Worm (Caenorhabditis elegans) whole organism, L2 larva: ENCODE data around the gene ugt-13.

Source experiments
- aly-2 ChIP-seq: fragments of 150-350 bp; optimal IDR thresholded peaks from 2 replicates; lab custom pipeline; 2014; ENCODE audit warnings: missing biosample characterization, missing genetic modification characterization
- ceh-82 ChIP-seq: fragments of 150-350 bp; optimal IDR thresholded peaks from 2 replicates; lab custom pipeline; 2014; ENCODE audit warnings: missing biosample characterization, missing genetic modification characterization
- nhr-237 ChIP-seq: fragments of 150-350 bp; optimal IDR thresholded peaks from 2 replicates; lab custom pipeline; 2014; ENCODE audit warnings: missing biosample characterization, missing genetic modification characterization
- skn-1 ChIP-seq: sonication (generic microtip); optimal IDR thresholded peaks from 2 replicates; lab custom pipeline; 2017; ENCODE audit warnings: missing biosample characterization, missing genetic modification characterization
- snpc-4 ChIP-seq: fragments of 150-350 bp; optimal IDR thresholded peaks from 2 replicates; lab custom pipeline; 2014; ENCODE audit warnings: missing biosample characterization, missing genetic modification characterization

DNA sequence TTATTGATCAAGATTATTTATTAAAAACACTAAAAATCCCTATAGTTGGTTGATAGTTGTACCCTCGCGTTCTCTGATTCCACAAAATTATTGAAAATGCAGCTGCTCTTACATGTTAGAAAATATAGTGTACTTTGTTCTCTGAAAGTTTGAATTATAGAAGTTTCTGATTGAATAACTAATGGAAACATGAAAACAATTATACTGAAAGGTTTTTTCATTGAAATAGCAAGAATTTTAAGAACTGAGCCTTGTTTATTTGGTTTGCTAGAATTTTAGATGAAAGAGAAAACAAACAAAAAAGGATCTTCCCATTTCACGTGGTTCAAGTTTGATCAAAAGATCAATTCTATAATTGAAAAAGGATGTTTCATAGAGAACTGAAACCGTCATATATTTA, 41.1 kb upstream of the ugt-13 start:
- TF ChIP-seq skn-1 (tag; lab: Kevin White, UChicago), result no peak
- no peak for TF ChIP-seq nhr-237 (tag; lab: Kevin White, UChicago)
- no peak for TF ChIP-seq ceh-82 (tag; lab: Kevin White, UChicago)
- no peak for TF ChIP-seq snpc-4 (tag; lab: Kevin White, UChicago)
- no peak for TF ChIP-seq aly-2 (tag; lab: Kevin White, UChicago)
